Worm (Caenorhabditis elegans): Measurements from ENCODE around the gene comt-4.
A peak's percentile ranks its signal among the peaks of the same experiment; 100 is the strongest.

comt-4 gene

ce11 chrV:2053509-2053908 is 3.5 kb upstream of the comt-4 start, which contains the start of gene comt-5:
comt-5 (minus strand) TSS chrV:2053609.
- TF ChIP-seq F39B2.1 (GFP tag; IDR thresholded peaks at IDR 0.05) (no peak), rec-8 (tag; optimal IDR thresholded peaks at IDR 0.05) (no peak), F52B5.7 (tag; optimal IDR thresholded peaks at IDR 0.05) (no peak), ztf-6 (GFP tag; IDR thresholded peaks at IDR 0.05) (no peak), atf-7 (tag; optimal IDR thresholded peaks at IDR 0.05) (no peak), Y67H2A.10 (GFP tag; conservative IDR thresholded peaks at IDR 0.05) (no peak), somi-1 (GFP tag; optimal IDR thresholded peaks at IDR 0.05) (no peak), dpl-1 (GFP tag; optimal IDR thresholded peaks at IDR 0.05) (no peak), tbp1 (GFP tag; optimal IDR thresholded peaks at IDR 0.05) (no peak), F23B12.7 (tag; optimal IDR thresholded peaks at IDR 0.05; ENCODE audit: insufficient read depth) (no peak), gei-17 (GFP tag; optimal IDR thresholded peaks at IDR 0.05) (no peak), B0035.1 (tag; optimal IDR thresholded peaks at IDR 0.05) (no peak), ceh-91 (GFP tag; IDR thresholded peaks at IDR 0.05) (no peak), dpff-1 (tag; optimal IDR thresholded peaks at IDR 0.05) (no peak), ceh-40 (GFP tag; IDR thresholded peaks at IDR 0.05) (no peak), hlh-12 (tag; optimal IDR thresholded peaks at IDR 0.05) (no peak), cebp-2 (GFP tag; IDR thresholded peaks at IDR 0.05) (no peak)

DNA sequence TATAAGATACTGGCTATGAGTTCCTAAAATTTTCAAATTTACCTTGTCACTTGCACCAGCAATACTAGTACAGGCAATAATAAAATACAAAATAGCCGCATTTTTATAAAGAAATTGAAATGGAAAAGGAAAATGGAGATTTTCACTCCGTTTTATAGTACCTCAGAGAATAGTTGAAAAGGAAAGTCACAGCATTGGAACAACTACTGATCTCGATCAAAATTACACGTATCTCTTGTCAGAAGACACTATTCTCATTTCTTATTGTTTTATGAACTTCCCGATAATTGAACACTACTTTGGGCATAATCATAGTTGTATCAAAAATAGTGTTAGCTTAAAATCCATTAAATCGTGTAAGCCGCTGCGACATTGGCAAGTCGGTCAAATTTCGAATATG is 1.5 kb upstream of the comt-4 start, which contains the start of gene Y40B10A.11:
TSS of gene Y40B10A.11 (minus strand) at position 101 of the 400 bp plus-strand sequence.
- TF ChIP-seq B0336.3 (GFP tag; IDR thresholded peaks at IDR 0.05): no peak
- no peak for TF ChIP-seq die-1 (tag; optimal IDR thresholded peaks at IDR 0.05)
- no peak for TF ChIP-seq B0019.2 (GFP tag; conservative IDR thresholded peaks at IDR 0.05)
- no peak for TF ChIP-seq dpl-1 (GFP tag; optimal IDR thresholded peaks at IDR 0.05)
- no peak for TF ChIP-seq chd-7 (tag; optimal IDR thresholded peaks at IDR 0.05)
- TF ChIP-seq egl-44 (GFP tag; IDR thresholded peaks at IDR 0.05): no peak
- no peak for TF ChIP-seq lir-1 (GFP tag; conservative IDR thresholded peaks at IDR 0.05)
- TF ChIP-seq madf-10 (tag; optimal IDR thresholded peaks at IDR 0.05): no peak
- no peak for TF ChIP-seq B0035.1 (tag; optimal IDR thresholded peaks at IDR 0.05)
- no peak for TF ChIP-seq nfyb-1 (GFP tag; IDR thresholded peaks at IDR 0.05)
- TF ChIP-seq F23B12.7 (tag; optimal IDR thresholded peaks at IDR 0.05; ENCODE audit: insufficient read depth): no peak
- TF ChIP-seq Y56A3A.18 (GFP tag; IDR thresholded peaks at IDR 0.05): no peak
- TF ChIP-seq D2030.7 (GFP tag; IDR thresholded peaks at IDR 0.05): no peak
- TF ChIP-seq lsy-27 (tag; optimal IDR thresholded peaks at IDR 0.05; ENCODE audit: borderline replicate concordance, insufficient read depth): no peak

DNA sequence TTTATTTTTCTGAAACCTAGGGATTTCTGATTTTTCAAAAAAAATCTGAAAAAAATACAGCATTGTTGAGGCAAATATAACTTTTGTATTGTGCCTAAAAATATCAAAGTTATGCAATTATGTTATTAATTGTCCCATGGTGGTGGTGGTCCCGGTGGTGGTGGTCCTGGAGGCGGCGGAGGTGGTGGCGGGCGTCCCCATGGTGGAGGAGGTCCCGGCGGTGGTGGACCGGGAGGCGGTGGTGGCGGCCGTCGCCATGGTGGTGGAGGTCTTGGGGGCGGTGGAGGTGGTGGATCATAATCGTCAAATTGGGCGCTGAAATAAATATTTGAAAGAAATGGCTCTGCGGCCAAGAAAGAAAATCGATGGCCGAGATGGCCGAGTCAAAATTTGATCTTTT is 805 bp upstream of the comt-4 start:
- no peak for TF ChIP-seq D2030.7 (GFP tag; IDR thresholded peaks at IDR 0.05)
- no peak for TF ChIP-seq him-1 (tag; optimal IDR thresholded peaks at IDR 0.05)
- no peak for TF ChIP-seq nhr-90 (tag; optimal IDR thresholded peaks at IDR 0.05)
- peak; percentile 93 for TF ChIP-seq zfh-2 (GFP tag; conservative IDR thresholded peaks at IDR 0.05)
- no peak for TF ChIP-seq ets-4 (GFP tag; optimal IDR thresholded peaks at IDR 0.05)
- TF ChIP-seq mes-4 (tag; optimal IDR thresholded peaks at IDR 0.05): no peak
- TF ChIP-seq lin-54 (GFP tag; optimal IDR thresholded peaks at IDR 0.05): no peak
- no peak for TF ChIP-seq akir-1 (GFP tag; optimal IDR thresholded peaks at IDR 0.05)
- TF ChIP-seq pha-4 (tag; optimal IDR thresholded peaks at IDR 0.05): no peak
- TF ChIP-seq hrde-1 (tag; optimal IDR thresholded peaks at IDR 0.05; ENCODE audit: borderline replicate concordance): no peak
- TF ChIP-seq F52B5.7 (tag; optimal IDR thresholded peaks at IDR 0.05): no peak
- TF ChIP-seq bed-2 (GFP tag; IDR thresholded peaks at IDR 0.05): no peak
- 0 out of 2 replicates have a peak, but pooled peaks have one; percentile 28 for TF ChIP-seq egl-18 (GFP tag; IDR thresholded peaks at IDR 0.05)
- no peak for TF ChIP-seq Y67H2A.10 (GFP tag; conservative IDR thresholded peaks at IDR 0.05)
- no peak for TF ChIP-seq dpff-1 (tag; optimal IDR thresholded peaks at IDR 0.05)
- TF ChIP-seq nhr-179 (tag; optimal IDR thresholded peaks at IDR 0.05): no peak
- no peak for TF ChIP-seq hmg-1.2 (GFP tag; IDR thresholded peaks at IDR 0.05)
- TF ChIP-seq hsf-1 (GFP tag; IDR thresholded peaks at IDR 0.05): 0 out of 2 replicates have a peak, but pooled peaks have one; percentile 8
- no peak for TF ChIP-seq madf-6 (GFP tag; IDR thresholded peaks at IDR 0.05)
- TF ChIP-seq egrh-3 (GFP tag; IDR thresholded peaks at IDR 0.05): peak; percentile 97
- 0 out of 2 replicates have a peak, but pooled peaks have one; percentile 38 for TF ChIP-seq madf-3 (GFP tag; IDR thresholded peaks at IDR 0.05)
- TF ChIP-seq ekl-4 (GFP tag; IDR thresholded peaks at IDR 0.05): no peak
- TF ChIP-seq repo-1 (tag; optimal IDR thresholded peaks at IDR 0.05): no peak
